Fruit fly (Drosophila melanogaster): ENCODE measurements around the gene cal1.

Gene cal1

dm6 chr3R:17053415-17054177 is 34.5 kb upstream of the cal1 start, which contains the start of gene Dad (continued):
- TF ChIP-seq C15 (GFP tag; IDR thresholded peaks at IDR 0.05) (no peak), p53 (GFP tag; optimal IDR thresholded peaks at IDR 0.05) (no peak), kay (GFP tag; optimal IDR thresholded peaks at IDR 0.05) (no peak), pita (GFP tag; optimal IDR thresholded peaks at IDR 0.05) (no peak), CG3995 (GFP tag; optimal IDR thresholded peaks at IDR 0.05) (no peak), jing (GFP tag; optimal IDR thresholded peaks at IDR 0.05) (no peak), dpn (GFP tag; optimal IDR thresholded peaks at IDR 0.05) (no peak), Rx (GFP tag; IDR thresholded peaks at IDR 0.05) (no peak), chif (GFP tag; optimal IDR thresholded peaks at IDR 0.05) (no peak), bowl (GFP tag; IDR thresholded peaks at IDR 0.05) (no peak), ind (GFP tag; optimal IDR thresholded peaks at IDR 0.05) (no peak), CG8478 (optimal IDR thresholded peaks at IDR 0.05) (no peak), Pdp1 (GFP tag; optimal IDR thresholded peaks at IDR 0.05) (no peak), bbx (GFP tag; IDR thresholded peaks at IDR 0.05; ENCODE audit: partially characterized antibody) (peak; percentile 42; the same call in 1 of the 2 replicates), CG31224 (GFP tag; IDR thresholded peaks at IDR 0.05) (no peak), caup (GFP tag; optimal IDR thresholded peaks at IDR 0.05; ENCODE audit: severe bottlenecking) (peak; percentile 36), BEAF-32 (GFP tag; optimal IDR thresholded peaks at IDR 0.05) (peak; percentile 1), CG6791 (GFP tag; IDR thresholded peaks at IDR 0.05; ENCODE audit: partially characterized antibody) (no peak), PHDP (tag; optimal IDR thresholded peaks at IDR 0.05) (peak; percentile 28), maf-S (GFP tag; optimal IDR thresholded peaks at IDR 0.05) (no peak), HLHmδ (GFP tag; optimal IDR thresholded peaks at IDR 0.05) (peak; percentile 78), CG34422 (GFP tag; IDR thresholded peaks at IDR 0.05) (peak; percentile 48; the same call in 1 of the 3 replicates), CG12236 (GFP tag; optimal IDR thresholded peaks at IDR 0.05) (no peak), CG4854 (GFP tag; optimal IDR thresholded peaks at IDR 0.05) (peak; percentile 12), CG3847 (GFP tag; IDR thresholded peaks at IDR 0.05) (no peak), CG11723 (GFP tag; optimal IDR thresholded peaks at IDR 0.05) (peak; percentile 9), gfzf (GFP tag; optimal IDR thresholded peaks at IDR 0.05) (no peak), CG30431 (GFP tag; optimal IDR thresholded peaks at IDR 0.05) (no peak), CG13624 (GFP tag; optimal IDR thresholded peaks at IDR 0.05) (no peak), CG6175 (GFP tag; IDR thresholded peaks at IDR 0.05) (no peak), CG14014 (GFP tag; IDR thresholded peaks at IDR 0.05) (peak; percentile 14; the same call in 1 of the 2 replicates), NK7.1 (GFP tag; optimal IDR thresholded peaks at IDR 0.05) (no peak), eyg (GFP tag; optimal IDR thresholded peaks at IDR 0.05) (no peak), z (GFP tag; IDR thresholded peaks at IDR 0.05) (no peak), HLH3B (GFP tag; IDR thresholded peaks at IDR 0.05) (0 out of 2 replicates have a peak, but pooled peaks have one; percentile 8), CG5180 (GFP tag; optimal IDR thresholded peaks at IDR 0.05) (no peak), cas (GFP tag; IDR thresholded peaks at IDR 0.05) (no peak), pfk (GFP tag; optimal IDR thresholded peaks at IDR 0.05) (peak; percentile 43), hbn (GFP tag; IDR thresholded peaks at IDR 0.05; ENCODE audit: partially characterized antibody) (peak; percentile 16; the same call in 1 of the 2 replicates), chinmo (GFP tag; IDR thresholded peaks at IDR 0.05; ENCODE audit: partially characterized antibody) (0 out of 4 replicates have a peak, but pooled peaks have one; percentile 25), fd96Cb (tag; optimal IDR thresholded peaks at IDR 0.05) (no peak), dati (GFP tag; IDR thresholded peaks at IDR 0.05) (no peak), CG10654 (GFP tag; optimal IDR thresholded peaks at IDR 0.05) (no peak), CG3726 (GFP tag; IDR thresholded peaks at IDR 0.05) (no peak), cg (GFP tag; optimal IDR thresholded peaks at IDR 0.05) (no peak), run (tag; optimal IDR thresholded peaks at IDR 0.05) (no peak), Sry-β (GFP tag; optimal IDR thresholded peaks at IDR 0.05) (no peak), CG4360 (GFP tag; IDR thresholded peaks at IDR 0.05) (no peak; the same call in 1 of the 2 replicates), twi (tag; optimal IDR thresholded peaks at IDR 0.05) (no peak), CG3065 (GFP tag; optimal IDR thresholded peaks at IDR 0.05) (no peak)

Measured in whole organism, embryonic.